Fruit fly (Drosophila melanogaster) whole organism, wandering third instar larva: ENCODE data around the gene Eig71Ed.

Experiments
- Abd-B ChIP-seq: fragments of >200 bp; optimal IDR thresholded peaks from 2 replicates; lab custom pipeline; 2017; ENCODE audit warnings: missing biosample characterization, missing genetic modification characterization
- CG32264 ChIP-seq: fragments of 200-800 bp; sonication (Bioruptor generic); optimal IDR thresholded peaks from 2 replicates; lab custom pipeline; 2016; ENCODE audit warnings: missing biosample characterization, missing genetic modification characterization
- Dfd ChIP-seq: fragments of >200 bp; optimal IDR thresholded peaks from 2 replicates; lab custom pipeline; 2017; ENCODE audit warnings: missing biosample characterization, missing genetic modification characterization
- Dif ChIP-seq: fragments of 200-275, 200-300 bp; sonication (Bioruptor generic); optimal IDR thresholded peaks from 2 replicates; lab custom pipeline; 2018; ENCODE audit warnings: missing biosample characterization, missing genetic modification characterization; ENCODE audit not compliant: partially characterized antibody
- GATAd ChIP-seq: sonication (Bioruptor generic); optimal IDR thresholded peaks from 2 replicates; lab custom pipeline; 2016; ENCODE audit warnings: missing biosample characterization, missing genetic modification characterization
- HLH106 ChIP-seq: fragments of 200-800 bp; optimal IDR thresholded peaks from 3 replicates; lab custom pipeline; 2019; ENCODE audit warnings: missing biosample characterization, mild to moderate bottlenecking, missing genetic modification characterization, moderate library complexity
- Hr83 ChIP-seq: fragments of 200-300 bp; sonication (Bioruptor generic); optimal IDR thresholded peaks from 2 replicates; lab custom pipeline; 2016; ENCODE audit warnings: missing biosample characterization, mild to moderate bottlenecking, missing genetic modification characterization, moderate library complexity; ENCODE audit not compliant: poor library complexity, severe bottlenecking
- Mio ChIP-seq: sonication (Bioruptor generic); optimal IDR thresholded peaks from 2 replicates; lab custom pipeline; 2016; ENCODE audit warnings: missing biosample characterization, missing genetic modification characterization
- Myc ChIP-seq: fragments of >200 bp; optimal IDR thresholded peaks from 2 replicates; lab custom pipeline; 2017
- OdsH ChIP-seq: fragments of 200-800 bp; sonication (Bioruptor generic); optimal IDR thresholded peaks from 2 replicates; lab custom pipeline; 2016; ENCODE audit warnings: missing biosample characterization, mild to moderate bottlenecking, missing genetic modification characterization
- Rel ChIP-seq, 2 experiments: fragments of 200-800 bp; sonication (Bioruptor generic) in 1 of 2; optimal IDR thresholded peaks; 2 replicates in 1 of 2; 3 replicates in 1 of 2; lab custom pipeline; 2016 to 2019; ENCODE audit warnings: mild to moderate bottlenecking in 2 of 2, missing biosample characterization in 2 of 2, missing genetic modification characterization in 2 of 2, moderate library complexity in 1 of 2
- Vsx2 ChIP-seq: fragments of 200-300, 225-300 bp; sonication (Bioruptor generic); optimal IDR thresholded peaks from 2 replicates; lab custom pipeline; 2018; ENCODE audit warnings: missing biosample characterization, missing genetic modification characterization; ENCODE audit not compliant: partially characterized antibody
- br ChIP-seq: fragments of 200-800 bp; sonication (Bioruptor generic); optimal IDR thresholded peaks from 2 replicates; lab custom pipeline; 2016; ENCODE audit warnings: missing biosample characterization, missing genetic modification characterization
- brk ChIP-seq: fragments of 200-800 bp; sonication (Bioruptor generic); optimal IDR thresholded peaks from 2 replicates; lab custom pipeline; 2016; ENCODE audit warnings: missing biosample characterization, mild to moderate bottlenecking, missing genetic modification characterization
- dl ChIP-seq, 2 experiments: fragments of 175-275, 200-275 bp in 1 of 2; fragments of 200-275 bp in 1 of 2; sonication (Bioruptor generic); optimal IDR thresholded peaks; lab custom pipeline; 2018; ENCODE audit warnings: mild to moderate bottlenecking in 2 of 2, missing biosample characterization in 2 of 2, missing genetic modification characterization in 2 of 2, moderate library complexity in 2 of 2; ENCODE audit not compliant: partially characterized antibody in 2 of 2, insufficient read depth in 1 of 2
- dmrt93B ChIP-seq: fragments of 200-800 bp; sonication (Bioruptor generic); optimal IDR thresholded peaks from 2 replicates; lab custom pipeline; 2018; ENCODE audit warnings: missing biosample characterization, mild to moderate bottlenecking, missing genetic modification characterization
- dsf ChIP-seq: sonication (Bioruptor generic); optimal IDR thresholded peaks from 2 replicates; lab custom pipeline; 2016; ENCODE audit warnings: missing biosample characterization, missing genetic modification characterization, borderline replicate concordance
- ey ChIP-seq: fragments of 200-800 bp; sonication (Bioruptor generic); optimal IDR thresholded peaks from 2 replicates; lab custom pipeline; 2016; ENCODE audit warnings: missing biosample characterization, missing genetic modification characterization
- foxo ChIP-seq, 2 experiments: fragments of 200-800 bp; sonication (Bioruptor generic); optimal IDR thresholded peaks; 2 replicates in 1 of 2; 3 replicates in 1 of 2; lab custom pipeline; 2016 to 2017; ENCODE audit warnings: missing biosample characterization in 2 of 2, missing genetic modification characterization in 2 of 2
- fru ChIP-seq: fragments of 200-800 bp; sonication (Bioruptor generic); optimal IDR thresholded peaks from 3 replicates; lab custom pipeline; 2016; ENCODE audit warnings: missing biosample characterization, mild to moderate bottlenecking, missing genetic modification characterization
- h ChIP-seq: fragments of 200-800 bp; sonication (Bioruptor generic); optimal IDR thresholded peaks from 3 replicates; lab custom pipeline; 2016; ENCODE audit warnings: missing biosample characterization, mild to moderate bottlenecking, missing genetic modification characterization
- jim ChIP-seq: fragments of 175-275, 200-325 bp; sonication (Bioruptor generic); optimal IDR thresholded peaks from 2 replicates; lab custom pipeline; 2016; ENCODE audit warnings: missing biosample characterization, mild to moderate bottlenecking, missing genetic modification characterization
- pan ChIP-seq: fragments of >200 bp; optimal IDR thresholded peaks from 2 replicates; lab custom pipeline; 2017
- psq ChIP-seq: fragments of 200-800 bp; sonication (Bioruptor generic); optimal IDR thresholded peaks from 3 replicates; lab custom pipeline; 2017; ENCODE audit warnings: missing biosample characterization, mild to moderate bottlenecking, missing genetic modification characterization, moderate library complexity
- sv ChIP-seq: fragments of 200-800 bp; sonication (Bioruptor generic); optimal IDR thresholded peaks from 3 replicates; lab custom pipeline; 2016; ENCODE audit warnings: missing biosample characterization, missing genetic modification characterization

Eig71Ed gene

DNA sequence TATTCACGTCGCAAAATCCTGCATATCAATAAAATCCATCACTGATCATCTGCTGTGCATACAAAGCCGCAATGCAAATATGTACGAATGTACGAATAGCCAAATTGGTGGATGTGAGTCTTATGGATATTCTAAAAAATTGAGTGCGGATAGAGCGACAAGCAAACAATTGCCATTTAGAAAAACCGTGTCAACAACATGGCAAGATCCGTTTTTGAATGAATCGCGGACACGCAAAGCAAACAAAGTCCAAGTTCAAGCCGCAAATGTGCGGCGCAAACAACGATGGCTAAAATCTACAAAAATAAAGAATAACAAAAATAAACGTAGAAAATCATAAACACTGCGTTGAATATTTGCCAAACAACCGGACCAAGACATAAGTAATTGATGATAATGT is 37.2 kb downstream of the Eig71Ed start:
- TF ChIP-seq brk (GFP tag; lab: Kevin White, UChicago) (no peak), Dif (GFP tag; lab: Kevin White, UChicago) (no peak), Rel (GFP tag; optimal IDR thresholded peaks at IDR 0.05; lab: Kevin White, UChicago) (no peak), Rel (tag; optimal IDR thresholded peaks at IDR 0.05; lab: Kevin White, UChicago) (no peak), Vsx2 (GFP tag; lab: Kevin White, UChicago) (no peak), OdsH (GFP tag; lab: Kevin White, UChicago) (no peak), Hr83 (no peak), sv (GFP tag; lab: Kevin White, UChicago) (no peak), pan (lab: Kevin White, UChicago) (no peak), Myc (lab: Kevin White, UChicago) (no peak), psq (GFP tag; lab: Kevin White, UChicago) (no peak), Mio (no peak), GATAd (GFP tag; lab: Kevin White, UChicago) (no peak), jim (GFP tag; lab: Kevin White, UChicago) (no peak), dl (GFP tag; optimal IDR thresholded peaks at IDR 0.05; lab: Kevin White, UChicago; ENCODE audit: insufficient read depth in 1 of 2, partially characterized antibody in 2 of 2) (no peak), ey (GFP tag; lab: Kevin White, UChicago) (no peak), Dfd (GFP tag; lab: Kevin White, UChicago) (no peak)
- TF ChIP-seq, all 38 proteins: peak for 0

dm6 chr3L:15690711-15691591 is 38.6 kb downstream of the Eig71Ed start:
- TF ChIP-seq Hr83 = no peak
- no peak for TF ChIP-seq Abd-B (GFP tag; lab: Kevin White, UChicago)
- TF ChIP-seq foxo (GFP tag; optimal IDR thresholded peaks at IDR 0.05; lab: Kevin White, UChicago) = peak in 1 of 2 experiments; percentile 26
- TF ChIP-seq Dif (GFP tag; lab: Kevin White, UChicago) = no peak
- peak; percentile 13 for TF ChIP-seq fru (GFP tag; lab: Kevin White, UChicago)
- TF ChIP-seq Vsx2 (GFP tag; lab: Kevin White, UChicago) = no peak
- peak; percentile 15 for TF ChIP-seq HLH106 (tag; lab: Kevin White, UChicago)
- TF ChIP-seq psq (GFP tag; lab: Kevin White, UChicago) = no peak
- TF ChIP-seq br (GFP tag; lab: Kevin White, UChicago) = no peak
- no peak for TF ChIP-seq Mio

DNA sequence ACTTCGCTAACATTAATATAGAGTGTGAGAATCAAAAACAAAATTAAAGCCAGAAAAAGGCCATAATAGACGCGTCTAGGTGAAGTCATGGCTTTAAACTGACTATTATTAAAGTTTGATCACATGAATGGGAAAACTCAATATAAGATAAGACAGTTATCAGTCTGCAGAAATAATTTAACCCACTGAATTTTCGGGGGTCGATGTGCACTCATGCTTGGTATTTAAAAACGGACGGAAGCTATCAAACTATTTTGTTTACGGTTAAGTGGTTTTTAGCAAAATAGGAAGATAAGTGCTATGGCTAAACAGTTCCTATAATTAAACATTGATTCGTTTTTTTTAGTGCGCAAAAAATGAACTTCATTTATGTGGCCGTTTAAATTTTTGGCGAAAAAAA is 39.6 kb downstream of the Eig71Ed start, which contains the start of gene CG34451:
Gene CG34451, minus strand, starts transcription at position 101 of the 400 bp plus-strand sequence.
- no peak for TF ChIP-seq h (GFP tag; lab: Kevin White, UChicago)
- TF ChIP-seq psq (GFP tag; lab: Kevin White, UChicago) = no peak
- TF ChIP-seq Dfd (GFP tag; lab: Kevin White, UChicago) = no peak
- no peak for TF ChIP-seq Rel (GFP tag; optimal IDR thresholded peaks at IDR 0.05; lab: Kevin White, UChicago)
- TF ChIP-seq Rel (tag; optimal IDR thresholded peaks at IDR 0.05; lab: Kevin White, UChicago) = no peak
- TF ChIP-seq dsf = no peak
- TF ChIP-seq HLH106 (tag; lab: Kevin White, UChicago) = no peak

DNA sequence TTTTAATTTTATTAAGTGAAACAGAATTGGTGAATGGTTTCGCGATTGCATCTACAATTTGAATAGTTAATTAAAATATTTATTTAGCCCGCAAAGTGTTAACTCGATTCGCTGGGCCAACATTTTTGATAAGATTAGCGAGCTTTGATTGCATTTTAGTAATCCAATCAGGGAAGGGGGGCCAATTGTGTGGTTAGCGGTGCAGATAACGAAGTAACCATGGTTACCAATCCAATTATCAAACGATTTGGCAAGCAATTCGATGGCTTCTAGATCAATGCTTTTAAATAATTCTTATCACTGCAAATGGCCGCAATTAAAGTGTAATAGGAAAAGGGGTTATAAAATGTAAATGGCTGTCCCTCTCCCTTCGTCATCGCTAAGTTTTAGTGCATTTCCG is 40.1 kb downstream of the Eig71Ed start:
- no peak for TF ChIP-seq dmrt93B (GFP tag; lab: Kevin White, UChicago)
- no peak for TF ChIP-seq Dif (GFP tag; lab: Kevin White, UChicago)
- TF ChIP-seq Abd-B (GFP tag; lab: Kevin White, UChicago) = no peak
- TF ChIP-seq HLH106 (tag; lab: Kevin White, UChicago) = no peak
- TF ChIP-seq Dfd (GFP tag; lab: Kevin White, UChicago) = no peak
- no peak for TF ChIP-seq sv (GFP tag; lab: Kevin White, UChicago)
- TF ChIP-seq Hr83 = no peak
- TF ChIP-seq Myc (lab: Kevin White, UChicago) = no peak
- no peak for TF ChIP-seq CG32264
- TF ChIP-seq h (GFP tag; lab: Kevin White, UChicago) = no peak

dm6 chr3L:15692794-15693532 is 40.6 kb downstream of the Eig71Ed start:
- no peak for TF ChIP-seq Mio
- TF ChIP-seq psq (GFP tag; lab: Kevin White, UChicago) = peak; percentile 28
